Fruit fly (Drosophila melanogaster) whole organism, embryonic: Measurements from ENCODE around the gene ppk7.

ENCODE experiments used
- CG11085 ChIP-seq: fragments of 200-800 bp; sonication (Bioruptor generic); IDR thresholded peaks from 2 replicates; pipeline ENCODE4 v1.3.6; 2022; ENCODE audit warnings: missing biosample characterization, missing genetic modification characterization
- CG11560 ChIP-seq: fragments of 200-800 bp; sonication (Bioruptor generic); IDR thresholded peaks from 3 replicates; pipeline ENCODE4 v1.3.6; 2022; ENCODE audit warnings: missing biosample characterization, missing genetic modification characterization
- CG12769 ChIP-seq: fragments of 200-800 bp; sonication (Bioruptor generic); optimal IDR thresholded peaks from 2 replicates; lab custom pipeline; 2019; ENCODE audit warnings: missing biosample characterization, mild to moderate bottlenecking, missing genetic modification characterization, moderate library complexity
- CG15269 ChIP-seq: fragments of 200-800 bp; sonication (Bioruptor generic); optimal IDR thresholded peaks from 2 replicates; lab custom pipeline; 2018; ENCODE audit warnings: missing biosample characterization, mild to moderate bottlenecking, missing genetic modification characterization, moderate library complexity
- CG18262 ChIP-seq: fragments of 200-800 bp; optimal IDR thresholded peaks from 3 replicates; lab custom pipeline; 2019; ENCODE audit warnings: missing biosample characterization, mild to moderate bottlenecking, missing genetic modification characterization, moderate library complexity
- CG18476 ChIP-seq: fragments of 200-800 bp; sonication (Bioruptor generic); optimal IDR thresholded peaks from 2 replicates; lab custom pipeline; 2016; ENCODE audit warnings: missing biosample characterization, mild to moderate bottlenecking, missing genetic modification characterization
- CG2199 ChIP-seq: fragments of 200-800 bp; sonication (Bioruptor generic); IDR thresholded peaks from 3 replicates; pipeline ENCODE4 v1.3.6; 2022; ENCODE audit warnings: missing biosample characterization, missing genetic modification characterization
- CG2875 ChIP-seq: fragments of 200-800 bp; sonication (Bioruptor generic); optimal IDR thresholded peaks from 2 replicates; lab custom pipeline; 2017; ENCODE audit warnings: missing biosample characterization, mild to moderate bottlenecking, missing genetic modification characterization, missing genetic modification reagents
- CG34376 ChIP-seq: fragments of 200-800 bp; sonication (Bioruptor generic); optimal IDR thresholded peaks from 2 replicates; lab custom pipeline; 2018; ENCODE audit warnings: missing biosample characterization, mild to moderate bottlenecking, missing genetic modification characterization
- CG4404 ChIP-seq: fragments of 200-800 bp; sonication (Bioruptor generic); IDR thresholded peaks from 2 replicates; pipeline ENCODE4 v1.3.6; 2022; ENCODE audit warnings: missing biosample characterization, missing genetic modification characterization
- Camta ChIP-seq: fragments of 200-800 bp; sonication (Bioruptor generic); optimal IDR thresholded peaks from 2 replicates; lab custom pipeline; 2016; ENCODE audit warnings: missing biosample characterization, missing genetic modification characterization
- CoRest ChIP-seq: fragments of 200-800 bp; sonication (Bioruptor generic); optimal IDR thresholded peaks from 3 replicates; lab custom pipeline; 2018; ENCODE audit warnings: missing biosample characterization, mild to moderate bottlenecking, missing genetic modification characterization, moderate library complexity
- Dad ChIP-seq: fragments of 200-800 bp; sonication (Bioruptor generic); optimal IDR thresholded peaks from 3 replicates; lab custom pipeline; 2016; ENCODE audit warnings: missing biosample characterization, missing genetic modification characterization
- Deaf1 ChIP-seq: fragments of 200-800 bp; optimal IDR thresholded peaks from 3 replicates; lab custom pipeline; 2019; ENCODE audit warnings: missing biosample characterization, mild to moderate bottlenecking, missing genetic modification characterization, moderate library complexity
- Hey ChIP-seq: fragments of 200-800 bp; sonication (Bioruptor generic); optimal IDR thresholded peaks from 3 replicates; lab custom pipeline; 2018; ENCODE audit warnings: missing biosample characterization, mild to moderate bottlenecking, missing genetic modification characterization
- Hr39 ChIP-seq: fragments of >200 bp; optimal IDR thresholded peaks from 2 replicates; lab custom pipeline; 2017
- MTF-1 ChIP-seq: fragments of 200-800 bp; sonication (Bioruptor generic); optimal IDR thresholded peaks from 2 replicates; lab custom pipeline; 2018; ENCODE audit warnings: missing biosample characterization, mild to moderate bottlenecking, missing genetic modification characterization, borderline replicate concordance
- Med ChIP-seq: fragments of 200-800 bp; sonication (Bioruptor generic); peaks from one replicate; lab custom pipeline; 2016; ENCODE audit warnings: missing biosample characterization, missing genetic modification characterization, mild to moderate bottlenecking, inconsistent platforms, moderate library complexity
- NC2α ChIP-seq: fragments of 200-800 bp; sonication (Bioruptor generic); optimal IDR thresholded peaks from 2 replicates; lab custom pipeline; 2016; ENCODE audit warnings: missing biosample characterization, missing genetic modification characterization
- ara ChIP-seq: fragments of 200-800 bp; sonication (Bioruptor generic); IDR thresholded peaks from 2 replicates; pipeline ENCODE4 v1.3.6; 2022; ENCODE audit warnings: missing biosample characterization, missing genetic modification characterization
- bbx ChIP-seq: fragments of 200-800 bp; sonication (Bioruptor generic); IDR thresholded peaks from 2 replicates; pipeline ENCODE4 v1.3.6; 2022; ENCODE audit warnings: missing biosample characterization, missing genetic modification characterization; ENCODE audit not compliant: partially characterized antibody
- br ChIP-seq: fragments of >200 bp; optimal IDR thresholded peaks from 2 replicates; lab custom pipeline; 2017
- chinmo ChIP-seq: fragments of 200-800 bp; sonication (Bioruptor generic); IDR thresholded peaks from 4 replicates; pipeline ENCODE4 v1.3.6; 2022; ENCODE audit warnings: missing biosample characterization, missing genetic modification characterization; ENCODE audit not compliant: partially characterized antibody
- crp ChIP-seq, 2 experiments: fragments of 200-800 bp; sonication (Bioruptor generic); optimal IDR thresholded peaks; 2 replicates in 1 of 2; 3 replicates in 1 of 2; lab custom pipeline; 2017; ENCODE audit warnings: missing biosample characterization in 2 of 2, missing genetic modification characterization in 2 of 2, mild to moderate bottlenecking in 1 of 2, moderate library complexity in 1 of 2
- cwo ChIP-seq: fragments of 200-800 bp; sonication (Bioruptor generic); optimal IDR thresholded peaks from 3 replicates; lab custom pipeline; 2017; ENCODE audit warnings: missing biosample characterization, missing genetic modification characterization, mild to moderate bottlenecking, moderate library complexity, missing genetic modification reagents
- ems ChIP-seq: fragments of 200-800 bp; sonication (Bioruptor generic); optimal IDR thresholded peaks from 3 replicates; lab custom pipeline; 2016; ENCODE audit warnings: missing biosample characterization, missing genetic modification characterization
- exex ChIP-seq: fragments of 200-800 bp; sonication (Bioruptor generic); optimal IDR thresholded peaks from 4 replicates; lab custom pipeline; 2018; ENCODE audit warnings: missing biosample characterization, mild to moderate bottlenecking, missing genetic modification characterization, moderate library complexity
- ftz-f1 ChIP-seq: fragments of 200-800 bp; sonication (Bioruptor generic); optimal IDR thresholded peaks from 2 replicates; lab custom pipeline; 2016; ENCODE audit warnings: missing biosample characterization, missing genetic modification characterization
- hkb ChIP-seq, 2 experiments: fragments of 200-800 bp in 1 of 2; fragments of >200 bp in 1 of 2; sonication (Bioruptor generic) in 1 of 2; IDR thresholded peaks in 1 of 2; optimal IDR thresholded peaks in 1 of 2; 2 replicates each; pipeline versions ENCODE4 v1.3.6 to Lab custom; 2017 to 2022; ENCODE audit warnings: missing biosample characterization in 1 of 2, missing genetic modification characterization in 1 of 2
- hth ChIP-seq: fragments of >200 bp; optimal IDR thresholded peaks from 2 replicates; lab custom pipeline; 2017; ENCODE audit warnings: inconsistent platforms
- ind ChIP-seq: fragments of 200-800 bp; sonication (Bioruptor generic); optimal IDR thresholded peaks from 3 replicates; lab custom pipeline; 2016; ENCODE audit warnings: missing biosample characterization, missing genetic modification characterization
- pho ChIP-seq: fragments of 200-800 bp; sonication (Bioruptor generic); optimal IDR thresholded peaks from 2 replicates; lab custom pipeline; 2016; ENCODE audit warnings: missing biosample characterization, missing genetic modification characterization
- pzg ChIP-seq: fragments of 200-800 bp; sonication (Bioruptor generic); optimal IDR thresholded peaks from 3 replicates; lab custom pipeline; 2018; ENCODE audit warnings: missing biosample characterization, mild to moderate bottlenecking, missing genetic modification characterization, moderate library complexity
- ssp ChIP-seq: fragments of 200-800 bp; sonication (Bioruptor generic); IDR thresholded peaks from 2 replicates; pipeline ENCODE4 v1.3.6; 2022; ENCODE audit warnings: missing biosample characterization, missing genetic modification characterization
- stc ChIP-seq: fragments of 200-800 bp; sonication (Bioruptor generic); IDR thresholded peaks from 2 replicates; pipeline ENCODE4 v1.3.6; 2022; ENCODE audit warnings: missing biosample characterization, missing genetic modification characterization
- stwl ChIP-seq: fragments of 200-800 bp; sonication (Bioruptor generic); optimal IDR thresholded peaks from 3 replicates; lab custom pipeline; 2018; ENCODE audit warnings: missing biosample characterization, mild to moderate bottlenecking, missing genetic modification characterization, moderate library complexity
- sug ChIP-seq: fragments of 200-800 bp; optimal IDR thresholded peaks from 2 replicates; lab custom pipeline; 2019; ENCODE audit warnings: missing biosample characterization, mild to moderate bottlenecking, missing genetic modification characterization, moderate library complexity

The ppk7 gene

DNA sequence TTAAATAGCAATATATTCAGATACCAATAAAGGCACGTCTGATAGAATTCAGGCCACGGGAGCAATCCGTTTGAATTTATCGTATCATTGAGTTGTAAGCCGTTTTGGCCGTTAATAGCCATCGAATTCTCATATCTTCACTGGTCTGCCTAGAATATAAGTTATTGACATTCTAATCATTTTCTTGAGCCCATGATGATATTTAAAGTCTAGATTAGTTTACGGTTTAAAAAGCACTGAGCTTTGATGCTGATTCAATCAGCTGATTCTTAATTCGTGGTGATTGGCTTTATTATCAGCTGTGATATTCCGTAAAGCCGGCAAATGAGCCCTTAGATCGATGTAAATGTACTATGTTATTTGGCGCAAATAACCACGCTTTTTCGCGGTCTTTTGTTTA, 18.0 kb upstream of the ppk7 start, which contains the start of gene slam:
Gene slam, plus strand, starts transcription at position 301 of the 400 bp plus-strand sequence.
- no peak for TF ChIP-seq chinmo (GFP tag; lab: Robert Waterston, UW)
- no peak for TF ChIP-seq ind (GFP tag; lab: Kevin White, UChicago)
- TF ChIP-seq CG2199 (GFP tag; lab: Robert Waterston, UW) = no peak
- no peak for TF ChIP-seq pzg (GFP tag; lab: Kevin White, UChicago)
- no peak for TF ChIP-seq Dad (GFP tag; lab: Kevin White, UChicago)
- TF ChIP-seq CG11085 = no peak
- TF ChIP-seq bbx (GFP tag; lab: Robert Waterston, UW) = no peak
- no peak for TF ChIP-seq hkb (optimal IDR thresholded peaks at IDR 0.05; lab: Kevin White, UChicago)
- TF ChIP-seq hkb (GFP tag; IDR thresholded peaks at IDR 0.05; lab: Robert Waterston, UW) = no peak
- TF ChIP-seq CG18476 (GFP tag; lab: Kevin White, UChicago) = no peak
- no peak for TF ChIP-seq ftz-f1 (GFP tag; lab: Kevin White, UChicago)
- TF ChIP-seq exex (tag; lab: Kevin White, UChicago) = no peak
- TF ChIP-seq br (lab: Kevin White, UChicago) = no peak
- no peak for TF ChIP-seq pho (GFP tag; lab: Kevin White, UChicago)
- no peak for TF ChIP-seq CoRest (tag; lab: Kevin White, UChicago)
- TF ChIP-seq crp (GFP tag; optimal IDR thresholded peaks at IDR 0.05; lab: Kevin White, UChicago) = no peak

DNA sequence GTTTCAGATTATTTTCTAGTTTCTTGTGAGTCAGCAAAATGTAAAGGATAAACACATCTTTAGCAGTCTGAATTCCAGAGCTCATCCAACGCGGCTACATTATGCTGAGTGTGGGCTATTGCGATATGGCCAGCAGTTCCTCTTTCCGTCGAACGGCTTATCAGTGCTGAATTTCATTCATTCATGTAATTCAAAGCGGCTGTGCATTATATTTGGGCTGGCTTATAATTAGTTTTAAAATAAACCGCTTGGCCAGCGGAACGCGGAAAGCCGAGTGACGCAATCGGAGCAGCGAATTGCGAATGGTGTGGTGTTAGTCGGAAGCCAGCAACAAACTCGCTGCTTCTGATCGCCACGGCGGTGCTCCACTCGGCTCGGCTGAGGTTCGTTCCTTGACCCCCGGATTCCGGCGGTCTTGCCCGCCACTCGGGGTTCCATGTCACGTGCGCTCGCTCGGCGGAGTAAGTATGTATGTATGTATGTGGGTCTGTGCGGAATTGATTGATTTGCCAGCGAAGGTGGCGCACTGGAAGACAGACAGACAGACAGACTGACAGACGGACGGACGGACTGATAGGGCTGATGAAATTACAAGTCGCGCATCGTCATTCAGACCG, 17.0 kb upstream of the ppk7 start:
- no peak for TF ChIP-seq Hey (tag; lab: Kevin White, UChicago)
- TF ChIP-seq Med (GFP tag; lab: Kevin White, UChicago) = peak; percentile 14
- TF ChIP-seq CG34376 (GFP tag; lab: Kevin White, UChicago) = peak; percentile 27
- peak; percentile 9 for TF ChIP-seq Deaf1
- TF ChIP-seq cwo (GFP tag; lab: Kevin White, UChicago) = peak; percentile 92
- peak; percentile 74 for TF ChIP-seq sug (tag; lab: Kevin White, UChicago)
- no peak for TF ChIP-seq Hr39 (lab: Kevin White, UChicago)
- TF ChIP-seq, all 482 proteins: peak for 5

DNA sequence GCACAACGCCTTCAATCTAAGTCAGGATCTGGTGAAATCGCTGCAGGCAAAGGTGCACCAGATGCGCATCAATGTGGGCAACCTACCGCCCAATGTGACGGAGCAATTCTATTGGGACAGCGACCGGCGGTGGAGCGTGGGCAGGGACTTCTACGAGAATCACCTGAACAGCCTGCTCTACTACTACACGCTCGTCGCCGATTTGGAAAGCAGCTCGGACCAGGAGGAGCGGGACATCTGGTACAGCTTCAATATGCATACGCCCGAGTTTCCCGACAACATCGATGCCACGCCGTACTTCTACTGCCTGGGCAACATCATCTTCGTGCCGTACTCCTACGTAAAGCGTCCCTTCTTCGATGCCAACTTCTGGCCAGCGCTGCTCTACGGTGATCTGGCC, 15.2 kb upstream of the ppk7 start:
- TF ChIP-seq ara (no peak), Camta (no peak), pho (GFP tag; lab: Kevin White, UChicago) (no peak), stc (GFP tag; lab: Robert Waterston, UW) (no peak), Dad (GFP tag; lab: Kevin White, UChicago) (no peak), ems (no peak), CG18262 (tag; lab: Kevin White, UChicago) (no peak), NC2α (GFP tag; lab: Kevin White, UChicago) (no peak), CG4404 (GFP tag; lab: Robert Waterston, UW) (no peak), CG12769 (no peak), MTF-1 (GFP tag; lab: Kevin White, UChicago) (no peak), CG15269 (tag; lab: Kevin White, UChicago) (no peak)

DNA sequence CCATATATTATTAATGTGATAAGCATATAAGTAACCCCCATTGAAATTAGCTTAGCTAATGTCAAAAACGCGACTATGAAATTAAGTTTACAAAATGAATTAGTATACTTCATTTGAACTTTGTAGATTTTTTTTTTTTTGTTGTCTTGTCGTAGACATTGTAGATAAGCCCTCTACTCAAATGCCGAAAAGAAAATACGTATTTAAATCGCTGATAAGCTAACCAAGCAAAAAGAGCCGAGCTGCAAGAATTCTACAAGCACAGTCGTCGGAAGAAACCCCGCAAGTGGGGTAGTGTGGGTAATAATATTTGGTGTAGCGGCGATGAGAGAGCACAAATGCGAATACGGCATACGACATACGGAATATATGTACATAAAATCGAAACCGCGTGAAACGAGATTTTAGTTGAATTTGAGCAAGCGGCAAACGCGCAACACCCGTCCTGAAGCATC, 13.4 kb upstream of the ppk7 start, which contains the start of gene Nepl4:
Gene Nepl4, plus strand, starts transcription at position 405 of the 455 bp plus-strand sequence.
- no peak for TF ChIP-seq stwl (tag; lab: Kevin White, UChicago)
- TF ChIP-seq chinmo (GFP tag; lab: Robert Waterston, UW) = 0 out of 4 replicates have a peak, but pooled peaks have one; percentile 32
- no peak for TF ChIP-seq ssp
- TF ChIP-seq CG11560 (tag; lab: Robert Waterston, UW) = no peak
- TF ChIP-seq sug (tag; lab: Kevin White, UChicago) = peak; percentile 67
- no peak for TF ChIP-seq hth
- peak; percentile 62 for TF ChIP-seq CG34376 (GFP tag; lab: Kevin White, UChicago)
- TF ChIP-seq cwo (GFP tag; lab: Kevin White, UChicago) = peak; percentile 39
- TF ChIP-seq CG2875 = no peak
- TF ChIP-seq, all 482 proteins: peak for 4
